Worm (Caenorhabditis elegans) whole organism, L4/young adult: ENCODE results near the gene irld-55.

Source experiments
- dao-5 ChIP-seq: sonication (generic microtip); optimal IDR thresholded peaks from 2 replicates; lab custom pipeline; 2016; ENCODE audit warnings: missing genotype, missing genetic modification characterization, moderate library complexity, missing compliant biosample characterization
- him-1 ChIP-seq: sonication (generic microtip); optimal IDR thresholded peaks from 2 replicates; lab custom pipeline; 2016; ENCODE audit warnings: missing genotype, missing genetic modification reagents, missing genetic modification characterization, missing compliant biosample characterization

DNA sequence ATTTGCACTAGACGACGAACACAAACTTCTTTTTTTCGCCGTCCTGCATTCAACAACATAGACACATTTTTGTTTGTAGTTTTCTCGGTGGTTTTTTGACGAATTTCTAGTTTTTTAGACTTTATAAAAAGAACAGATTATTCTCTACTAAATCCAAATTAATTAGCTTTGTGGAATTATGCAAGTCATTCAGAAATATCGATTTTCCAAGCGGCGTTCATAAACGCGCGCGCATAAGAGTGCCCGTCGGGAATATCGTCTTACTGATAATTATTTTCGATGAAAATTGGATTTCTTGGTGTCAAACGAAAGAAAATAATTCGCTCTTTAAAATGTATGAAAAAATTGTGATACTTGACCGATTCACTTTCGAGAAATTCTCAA lies 14.6 kb downstream of the irld-55 start:
- TF ChIP-seq him-1 (tag; lab: Kevin White, UChicago) (no peak), dao-5 (tag; lab: Kevin White, UChicago) (no peak)
